Worm (Caenorhabditis elegans): ENCODE measurements around the gene gmeb-2.

Gene gmeb-2

ce11 chrX:15841086-15841622 is 37.7 kb upstream of the gmeb-2 start, which contains the start of gene serp-1.1 (continued):
- TF ChIP-seq unc-130 (GFP tag; optimal IDR thresholded peaks at IDR 0.05), result no peak
- TF ChIP-seq athp-1 (tag; optimal IDR thresholded peaks at IDR 0.05), result peak; percentile 85
- peak; percentile 92 for TF ChIP-seq ZK185.1 (tag; optimal IDR thresholded peaks at IDR 0.05; ENCODE audit: poor library complexity, severe bottlenecking)
- TF ChIP-seq F37B4.10 (GFP tag; IDR thresholded peaks at IDR 0.05), result 0 out of 2 replicates have a peak, but pooled peaks have one; percentile 58
- peak; percentile 64 for TF ChIP-seq unc-62 (GFP tag; optimal IDR thresholded peaks at IDR 0.05)
- peak; percentile 50 for TF ChIP-seq F57A8.1 (GFP tag; optimal IDR thresholded peaks at IDR 0.05)
- TF ChIP-seq F10E7.11 (tag; optimal IDR thresholded peaks at IDR 0.05), result no peak
- no peak for TF ChIP-seq F49E8.2 (tag; optimal IDR thresholded peaks at IDR 0.05; ENCODE audit: insufficient read depth)
- TF ChIP-seq chd-7 (tag; optimal IDR thresholded peaks at IDR 0.05), result peak; percentile 99
- peak; percentile 60; the same call in 1 of the 2 replicates for TF ChIP-seq sea-2 (GFP tag; IDR thresholded peaks at IDR 0.05)
- no peak for TF ChIP-seq rec-8 (tag; optimal IDR thresholded peaks at IDR 0.05)
- peak; percentile 80 for TF ChIP-seq C17E4.6 (GFP tag; IDR thresholded peaks at IDR 0.05)
- TF ChIP-seq sptf-2 (GFP tag; optimal IDR thresholded peaks at IDR 0.05), result peak; percentile 59
- TF ChIP-seq bed-2 (GFP tag; IDR thresholded peaks at IDR 0.05), result peak; percentile 87; the same call in 1 of the 2 replicates
- TF ChIP-seq ztf-26 (tag; optimal IDR thresholded peaks at IDR 0.05), result peak; percentile 97
- TF ChIP-seq nhr-27 (tag; optimal IDR thresholded peaks at IDR 0.05), result peak; percentile 70
- TF ChIP-seq lin-26 (GFP tag; IDR thresholded peaks at IDR 0.05), result peak; percentile 86
- TF ChIP-seq ztf-6 (GFP tag; IDR thresholded peaks at IDR 0.05), result peak; percentile 75
- peak; percentile 66 for TF ChIP-seq akir-1 (GFP tag; optimal IDR thresholded peaks at IDR 0.05)
- no peak for TF ChIP-seq bed-1 (GFP tag; IDR thresholded peaks at IDR 0.05)
- TF ChIP-seq repo-1 (tag; optimal IDR thresholded peaks at IDR 0.05), result peak; percentile 94
- TF ChIP-seq hmg-1.2 (GFP tag; IDR thresholded peaks at IDR 0.05), result peak; percentile 87
- TF ChIP-seq mel-28 (tag; optimal IDR thresholded peaks at IDR 0.05; ENCODE audit: borderline replicate concordance), result no peak
- TF ChIP-seq Y53F4B.3 (GFP tag; IDR thresholded peaks at IDR 0.05), result no peak
- peak; percentile 98 for TF ChIP-seq madf-10 (tag; optimal IDR thresholded peaks at IDR 0.05)
- peak; percentile 77 for TF ChIP-seq tbp1 (GFP tag; optimal IDR thresholded peaks at IDR 0.05)
- peak; percentile 38 for TF ChIP-seq mxl-1 (tag; optimal IDR thresholded peaks at IDR 0.05)
- peak; percentile 99 for TF ChIP-seq nfyb-1 (GFP tag; IDR thresholded peaks at IDR 0.05)
- TF ChIP-seq pbrm-1 (GFP tag; IDR thresholded peaks at IDR 0.05), result peak; percentile 96
- peak; percentile 90 for TF ChIP-seq egl-18 (GFP tag; IDR thresholded peaks at IDR 0.05)
- TF ChIP-seq ceh-91 (GFP tag; IDR thresholded peaks at IDR 0.05), result 0 out of 2 replicates have a peak, but pooled peaks have one; percentile 35
- peak; percentile 94 for TF ChIP-seq let-526 (GFP tag; IDR thresholded peaks at IDR 0.05)
- no peak for TF ChIP-seq attf-6 (GFP tag; IDR thresholded peaks at IDR 0.05)
- TF ChIP-seq Y79H2A.3 (GFP tag; conservative IDR thresholded peaks at IDR 0.05), result no peak
- TF ChIP-seq F33H1.4 (GFP tag; IDR thresholded peaks at IDR 0.05), result peak; percentile 48
- TF ChIP-seq ets-4 (GFP tag; optimal IDR thresholded peaks at IDR 0.05), result peak; percentile 100
- peak; percentile 68 for TF ChIP-seq zim-3 (tag; optimal IDR thresholded peaks at IDR 0.05)
- TF ChIP-seq K11D2.4 (GFP tag; IDR thresholded peaks at IDR 0.05), result peak; percentile 97
- peak; percentile 83 for TF ChIP-seq attf-3 (GFP tag; conservative IDR thresholded peaks at IDR 0.05)
- peak; percentile 81 for TF ChIP-seq F52B5.7 (tag; optimal IDR thresholded peaks at IDR 0.05)
- no peak; the same call in 1 of the 2 replicates for TF ChIP-seq B0019.2 (GFP tag; conservative IDR thresholded peaks at IDR 0.05)
- peak; percentile 99 for TF ChIP-seq K12H6.12 (tag; optimal IDR thresholded peaks at IDR 0.05)
- peak; percentile 90 for TF ChIP-seq gei-17 (GFP tag; optimal IDR thresholded peaks at IDR 0.05)
- TF ChIP-seq F22D6.2 (tag; optimal IDR thresholded peaks at IDR 0.05), result peak; percentile 90
- TF ChIP-seq B0336.3 (GFP tag; IDR thresholded peaks at IDR 0.05), result peak; percentile 97
- no peak for TF ChIP-seq F55B11.4 (tag; optimal IDR thresholded peaks at IDR 0.05; ENCODE audit: borderline replicate concordance, insufficient read depth)
- TF ChIP-seq Y56A3A.18 (GFP tag; IDR thresholded peaks at IDR 0.05), result peak; percentile 94
- peak; percentile 75 for TF ChIP-seq die-1 (tag; optimal IDR thresholded peaks at IDR 0.05)

All from whole organism, young adult.